Fruit fly (Drosophila melanogaster): ENCODE measurements around the gene CG9109.

Gene CG9109

DNA sequence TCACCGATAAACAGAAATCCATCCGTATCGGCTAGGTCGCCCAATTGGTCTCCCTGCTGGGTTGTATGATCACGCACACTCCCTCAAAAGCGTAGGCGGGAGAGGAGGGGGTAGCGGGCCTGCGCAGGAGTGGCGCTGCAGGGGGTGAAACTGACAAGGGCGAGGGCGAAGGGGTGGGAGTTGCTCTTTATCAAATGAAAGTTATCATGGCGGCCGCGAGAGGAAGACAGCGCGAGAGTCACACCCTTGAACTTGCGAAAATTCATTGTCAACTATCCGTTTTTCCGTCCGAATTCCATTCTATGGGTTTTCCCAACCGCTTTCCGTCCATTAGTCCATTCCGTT lies 55.2 kb downstream of the CG9109 start:
- TF ChIP-seq Crg-1 (GFP tag; optimal IDR thresholded peaks at IDR 0.05), result peak; percentile 17
- TF ChIP-seq CG7045 (GFP tag; optimal IDR thresholded peaks at IDR 0.05), result no peak

DNA sequence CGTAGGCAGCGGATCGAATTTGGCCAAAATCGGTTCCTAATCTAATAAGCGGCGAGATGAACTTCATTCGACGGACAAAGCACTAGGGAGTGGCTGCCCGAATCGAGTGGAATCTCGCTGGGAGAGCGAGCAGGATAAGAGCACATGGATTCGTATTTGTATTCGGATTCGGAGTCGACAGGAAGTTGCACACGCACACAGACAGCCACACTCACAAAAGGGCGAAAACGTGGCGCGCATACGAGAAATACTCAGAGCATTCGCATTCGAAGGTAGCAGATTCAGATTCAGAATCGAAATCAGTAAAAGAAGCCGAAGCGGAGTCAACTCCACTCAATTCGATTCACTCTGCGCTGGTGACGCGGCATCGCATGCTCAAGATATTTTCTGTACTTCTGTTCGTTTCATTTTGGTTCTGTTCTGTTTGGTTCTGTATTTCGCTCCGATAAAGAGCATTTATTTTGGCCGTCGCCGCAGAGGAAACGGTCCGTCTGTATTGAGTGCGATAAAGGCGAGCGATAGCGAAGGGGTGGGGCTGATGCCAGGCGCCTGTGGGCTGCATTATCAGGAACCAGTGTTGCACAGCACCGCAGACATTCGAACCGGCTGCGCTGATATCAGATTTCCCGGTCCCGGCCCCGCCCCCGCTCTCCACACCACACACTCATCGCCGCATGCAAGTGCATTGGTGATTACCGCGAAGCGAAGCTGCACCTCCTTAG lies 55.7 kb downstream of the CG9109 start:
- TF ChIP-seq cic (GFP tag; optimal IDR thresholded peaks at IDR 0.05), result peak; percentile 40
- TF ChIP-seq Crg-1 (GFP tag; optimal IDR thresholded peaks at IDR 0.05), result peak; percentile 34
- peak; percentile 30 for TF ChIP-seq pad (GFP tag; optimal IDR thresholded peaks at IDR 0.05)
- TF ChIP-seq bab1 (GFP tag; optimal IDR thresholded peaks at IDR 0.05), result no peak
- TF ChIP-seq CG1620 (GFP tag; optimal IDR thresholded peaks at IDR 0.05), result no peak
- no peak for TF ChIP-seq Hr96 (GFP tag; optimal IDR thresholded peaks at IDR 0.05)
- TF ChIP-seq CG14711 (tag; optimal IDR thresholded peaks at IDR 0.05), result no peak
- TF ChIP-seq Mnt (GFP tag; optimal IDR thresholded peaks at IDR 0.05), result peak; percentile 58
- no peak for TF ChIP-seq CG33017 (tag; optimal IDR thresholded peaks at IDR 0.05)
- TF ChIP-seq kay (GFP tag; ENCODE audit: borderline replicate concordance), result no peak
- TF ChIP-seq CG12768 (GFP tag; optimal IDR thresholded peaks at IDR 0.05), result peak; percentile 70

DNA sequence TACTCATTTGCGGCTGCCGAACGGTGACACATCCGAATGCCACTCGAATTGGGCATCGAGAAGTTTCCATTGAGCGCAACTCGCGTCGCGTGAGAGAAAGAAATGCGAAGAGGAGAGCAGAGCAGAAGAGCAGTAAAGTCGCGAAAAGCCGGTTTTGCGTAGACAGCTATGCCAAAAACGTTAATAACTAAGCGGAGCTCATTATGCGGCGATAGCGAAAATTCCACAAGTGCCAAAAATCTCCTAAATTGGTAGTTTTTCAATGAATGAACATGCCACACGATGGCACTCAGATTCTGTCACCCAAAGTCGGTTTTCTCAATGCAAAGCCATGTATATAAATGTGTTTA lies 56.5 kb downstream of the CG9109 start:
- TF ChIP-seq CG7045 (GFP tag; optimal IDR thresholded peaks at IDR 0.05) (no peak), kay (GFP tag; ENCODE audit: borderline replicate concordance) (peak; percentile 91), Hr96 (GFP tag; optimal IDR thresholded peaks at IDR 0.05) (no peak), CG11617 (GFP tag; optimal IDR thresholded peaks at IDR 0.05) (no peak)

DNA sequence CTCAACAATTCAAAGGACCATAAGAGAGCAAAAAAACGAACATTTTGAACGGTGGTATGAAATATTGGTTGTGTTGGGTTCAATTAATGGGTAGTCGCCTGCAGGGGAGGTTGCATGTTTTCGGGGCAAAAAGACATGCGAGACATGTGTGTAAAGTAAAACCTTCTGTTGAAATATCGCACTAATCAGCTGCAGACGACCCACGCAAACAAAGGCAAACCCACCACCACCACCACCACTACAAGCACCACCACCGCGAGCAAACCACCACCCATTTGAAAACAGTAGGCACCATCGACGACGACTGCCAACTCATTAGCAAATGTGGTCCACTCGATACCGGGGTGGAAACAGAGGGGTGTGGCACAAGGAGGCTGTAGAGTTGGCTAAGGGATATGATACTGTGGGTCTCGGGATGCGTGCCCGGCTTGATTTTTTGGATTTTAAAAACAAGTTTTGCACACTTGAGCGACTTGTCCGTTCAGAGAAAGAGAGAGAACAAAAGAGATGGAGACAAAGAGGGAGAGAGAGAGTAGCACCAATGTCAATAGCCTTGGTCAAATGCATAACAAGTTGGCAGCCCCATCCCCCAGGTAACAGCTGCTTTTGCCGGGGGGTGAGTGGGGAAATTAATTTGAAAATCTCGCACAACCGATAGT lies 57.0 kb downstream of the CG9109 start:
- peak; percentile 47 for TF ChIP-seq pad (GFP tag; optimal IDR thresholded peaks at IDR 0.05)
- peak; percentile 8 for TF ChIP-seq Crg-1 (GFP tag; optimal IDR thresholded peaks at IDR 0.05)
- TF ChIP-seq toe (GFP tag; optimal IDR thresholded peaks at IDR 0.05), result no peak
- TF ChIP-seq cic (GFP tag; optimal IDR thresholded peaks at IDR 0.05), result peak; percentile 48
- no peak for TF ChIP-seq CG7101 (tag; optimal IDR thresholded peaks at IDR 0.05)
- peak; percentile 4 for TF ChIP-seq CG1620 (GFP tag; optimal IDR thresholded peaks at IDR 0.05)
- TF ChIP-seq CG12768 (GFP tag; optimal IDR thresholded peaks at IDR 0.05), result no peak

Measured in whole organism, adult.